Comparison of ENCODE assay signal across 1 fruit fly cellular context in genomic region chr3R:6426173-6426899, dm6.
TF ChIP-seq lines count a peak whose summit lies in the region.

No protein-coding gene starts in this region.

TF ChIP-seq in whole organism, embryonic, 481 proteins besides CTCF, POLR2A, EP300 and RAD21 (continued from another document and continues in another):
- TF ChIP-seq da (GFP tag; optimal IDR thresholded peaks at IDR 0.05; lab: Kevin White, UChicago) (no peak), CG7786 (GFP tag; optimal IDR thresholded peaks at IDR 0.05; lab: Kevin White, UChicago) (no peak), Rx (GFP tag; IDR thresholded peaks at IDR 0.05; lab: Robert Waterston, UW) (no peak), Antp (GFP tag; optimal IDR thresholded peaks at IDR 0.05; lab: Kevin White, UChicago) (no peak), CG13894 (tag; optimal IDR thresholded peaks at IDR 0.05; lab: Kevin White, UChicago) (peak; percentile 30), Awh (GFP tag; IDR thresholded peaks at IDR 0.05; lab: Robert Waterston, UW) (no peak; the same call in 1 of the 2 replicates), CG10267 (tag; optimal IDR thresholded peaks at IDR 0.05; lab: Kevin White, UChicago) (no peak), gce (GFP tag; IDR thresholded peaks at IDR 0.05; lab: Robert Waterston, UW) (no peak), pb (GFP tag; optimal IDR thresholded peaks at IDR 0.05; lab: Kevin White, UChicago) (no peak), CG2202 (tag; optimal IDR thresholded peaks at IDR 0.05; lab: Kevin White, UChicago) (no peak), B-H2 (GFP tag; optimal IDR thresholded peaks at IDR 0.05; lab: Kevin White, UChicago) (no peak), tup (GFP tag; optimal IDR thresholded peaks at IDR 0.05; lab: Kevin White, UChicago) (no peak), CG7928 (GFP tag; optimal IDR thresholded peaks at IDR 0.05; lab: Kevin White, UChicago) (no peak), CG12104 (GFP tag; optimal IDR thresholded peaks at IDR 0.05; lab: Kevin White, UChicago) (no peak), crol (GFP tag; IDR thresholded peaks at IDR 0.05; lab: Robert Waterston, UW) (peak; percentile 93), sna (GFP tag; IDR thresholded peaks at IDR 0.05; lab: Robert Waterston, UW; ENCODE audit: partially characterized antibody) (no peak), Hand (GFP tag; optimal IDR thresholded peaks at IDR 0.05; lab: Kevin White, UChicago) (no peak), ab (GFP tag; optimal IDR thresholded peaks at IDR 0.05; lab: Kevin White, UChicago) (peak; percentile 25), Ets65A (GFP tag; lab: Kevin White, UChicago) (no peak), Bdp1 (GFP tag; optimal IDR thresholded peaks at IDR 0.05; lab: Kevin White, UChicago) (no peak), Trl (optimal IDR thresholded peaks at IDR 0.05; lab: Kevin White, UChicago) (no peak), Trl (GFP tag; optimal IDR thresholded peaks at IDR 0.05; lab: Kevin White, UChicago) (no peak), Sin3A (optimal IDR thresholded peaks at IDR 0.05; lab: Kevin White, UChicago) (no peak), C15 (GFP tag; IDR thresholded peaks at IDR 0.05; lab: Robert Waterston, UW) (no peak), CG3065 (GFP tag; optimal IDR thresholded peaks at IDR 0.05; lab: Kevin White, UChicago) (no peak), CG9727 (GFP tag; optimal IDR thresholded peaks at IDR 0.05; lab: Kevin White, UChicago) (no peak), CG4820 (GFP tag; optimal IDR thresholded peaks at IDR 0.05; lab: Kevin White, UChicago) (no peak), CG4617 (GFP tag; optimal IDR thresholded peaks at IDR 0.05; lab: Kevin White, UChicago; ENCODE audit: borderline replicate concordance) (no peak), pan (optimal IDR thresholded peaks at IDR 0.05; lab: Kevin White, UChicago) (no peak), pan (GFP tag; optimal IDR thresholded peaks at IDR 0.05 in 1 of 2, IDR thresholded peaks at IDR 0.05 in 1 of 2) (peak in 1 of 2 experiments; percentile 50), dimm (GFP tag; IDR thresholded peaks at IDR 0.05; lab: Robert Waterston, UW) (no peak), Lhr (GFP tag; optimal IDR thresholded peaks at IDR 0.05; lab: Kevin White, UChicago) (no peak), amos (GFP tag; IDR thresholded peaks at IDR 0.05; lab: Robert Waterston, UW; ENCODE audit: partially characterized antibody) (peak; percentile 12; the same call in 1 of the 2 replicates), CG17328 (GFP tag; IDR thresholded peaks at IDR 0.05; lab: Robert Waterston, UW) (no peak), ro (GFP tag; IDR thresholded peaks at IDR 0.05; lab: Robert Waterston, UW) (no peak), CoRest (tag; optimal IDR thresholded peaks at IDR 0.05; lab: Kevin White, UChicago) (no peak), Hr78 (GFP tag; optimal IDR thresholded peaks at IDR 0.05; lab: Kevin White, UChicago) (no peak), CG1529 (GFP tag; optimal IDR thresholded peaks at IDR 0.05; lab: Kevin White, UChicago) (no peak), inv (GFP tag; IDR thresholded peaks at IDR 0.05; lab: Robert Waterston, UW; ENCODE audit: partially characterized antibody) (no peak), CG43689 (GFP tag; IDR thresholded peaks at IDR 0.05; lab: Robert Waterston, UW) (no peak), cwo (GFP tag; optimal IDR thresholded peaks at IDR 0.05; lab: Kevin White, UChicago) (peak; percentile 28), CG18764 (GFP tag; optimal IDR thresholded peaks at IDR 0.05; lab: Kevin White, UChicago) (no peak), CG12071 (GFP tag; optimal IDR thresholded peaks at IDR 0.05; lab: Kevin White, UChicago) (no peak), sima (GFP tag; optimal IDR thresholded peaks at IDR 0.05; lab: Kevin White, UChicago) (no peak), crc (GFP tag; optimal IDR thresholded peaks at IDR 0.05; lab: Kevin White, UChicago) (no peak), fru (optimal IDR thresholded peaks at IDR 0.05; lab: Kevin White, UChicago) (no peak), CG11695 (GFP tag; IDR thresholded peaks at IDR 0.05; lab: Robert Waterston, UW) (no peak), wor (GFP tag; IDR thresholded peaks at IDR 0.05; lab: Robert Waterston, UW) (no peak), CG9797 (GFP tag; optimal IDR thresholded peaks at IDR 0.05; lab: Kevin White, UChicago) (no peak), CG6654 (GFP tag; optimal IDR thresholded peaks at IDR 0.05; lab: Kevin White, UChicago) (no peak), az2 (GFP tag; optimal IDR thresholded peaks at IDR 0.05; lab: Kevin White, UChicago) (no peak), Hsf (GFP tag; optimal IDR thresholded peaks at IDR 0.05; lab: Kevin White, UChicago) (no peak), en (GFP tag; optimal IDR thresholded peaks at IDR 0.05; lab: Kevin White, UChicago) (no peak), CG10959 (GFP tag; IDR thresholded peaks at IDR 0.05; lab: Robert Waterston, UW) (no peak), sim (GFP tag; IDR thresholded peaks at IDR 0.05; lab: Robert Waterston, UW) (no peak), Doc3 (GFP tag; IDR thresholded peaks at IDR 0.05; lab: Robert Waterston, UW; ENCODE audit: partially characterized antibody) (no peak), dmrt99B (tag; optimal IDR thresholded peaks at IDR 0.05; lab: Kevin White, UChicago) (no peak), zen (tag; optimal IDR thresholded peaks at IDR 0.05; lab: Kevin White, UChicago) (no peak), scrt (GFP tag; optimal IDR thresholded peaks at IDR 0.05; lab: Kevin White, UChicago) (no peak), D19A (tag; optimal IDR thresholded peaks at IDR 0.05; lab: Kevin White, UChicago) (no peak), CG17829 (tag; optimal IDR thresholded peaks at IDR 0.05; lab: Kevin White, UChicago) (no peak), Camta (GFP tag; optimal IDR thresholded peaks at IDR 0.05; lab: Kevin White, UChicago) (no peak), hbn (GFP tag; IDR thresholded peaks at IDR 0.05; lab: Robert Waterston, UW; ENCODE audit: partially characterized antibody) (no peak), mld (GFP tag; IDR thresholded peaks at IDR 0.05; lab: Robert Waterston, UW; ENCODE audit: partially characterized antibody) (0 out of 3 replicates have a peak, but pooled peaks have one; percentile 45), CG3407 (GFP tag; optimal IDR thresholded peaks at IDR 0.05; lab: Kevin White, UChicago) (peak; percentile 100), Dfd (GFP tag; optimal IDR thresholded peaks at IDR 0.05; lab: Kevin White, UChicago) (no peak), br (optimal IDR thresholded peaks at IDR 0.05; lab: Kevin White, UChicago) (no peak), Aef1 (GFP tag; IDR thresholded peaks at IDR 0.05; lab: Robert Waterston, UW) (no peak), ap (GFP tag; IDR thresholded peaks at IDR 0.05; lab: Robert Waterston, UW) (no peak), ATbp (GFP tag; optimal IDR thresholded peaks at IDR 0.05; lab: Kevin White, UChicago) (no peak), CG31365 (tag; optimal IDR thresholded peaks at IDR 0.05; lab: Kevin White, UChicago) (no peak), CG9932 (GFP tag; IDR thresholded peaks at IDR 0.05; lab: Robert Waterston, UW) (no peak), so (GFP tag; IDR thresholded peaks at IDR 0.05; lab: Robert Waterston, UW) (peak; percentile 19; the same call in 1 of the 3 replicates), Ssrp (tag; optimal IDR thresholded peaks at IDR 0.05; lab: Kevin White, UChicago) (no peak), zfh2 (GFP tag; optimal IDR thresholded peaks at IDR 0.05; lab: Kevin White, UChicago) (no peak), nerfin-2 (GFP tag; IDR thresholded peaks at IDR 0.05; lab: Robert Waterston, UW; ENCODE audit: partially characterized antibody) (no peak), NFAT (GFP tag; IDR thresholded peaks at IDR 0.05; lab: Robert Waterston, UW) (no peak), CG4730 (GFP tag; IDR thresholded peaks at IDR 0.05; lab: Robert Waterston, UW) (no peak), shn (GFP tag; optimal IDR thresholded peaks at IDR 0.05; lab: Kevin White, UChicago) (no peak), jumu (GFP tag; optimal IDR thresholded peaks at IDR 0.05; lab: Kevin White, UChicago) (no peak), ci (GFP tag; IDR thresholded peaks at IDR 0.05; lab: Robert Waterston, UW) (peak; percentile 27; the same call in 1 of the 3 replicates), Mrtf (GFP tag; IDR thresholded peaks at IDR 0.05; lab: Robert Waterston, UW) (no peak), CG2199 (GFP tag; IDR thresholded peaks at IDR 0.05; lab: Robert Waterston, UW) (peak; percentile 88; the same call in 2 of the 3 replicates), danr (GFP tag; IDR thresholded peaks at IDR 0.05; lab: Robert Waterston, UW) (no peak), CG10543 (GFP tag; optimal IDR thresholded peaks at IDR 0.05; lab: Kevin White, UChicago) (peak; percentile 49), aop (GFP tag; IDR thresholded peaks at IDR 0.05; lab: Robert Waterston, UW) (0 out of 2 replicates have a peak, but pooled peaks have one; percentile 18), CG8359 (GFP tag; optimal IDR thresholded peaks at IDR 0.05; lab: Kevin White, UChicago; ENCODE audit: borderline replicate concordance) (no peak), CG8089 (GFP tag; optimal IDR thresholded peaks at IDR 0.05; lab: Kevin White, UChicago) (no peak), CG14441 (GFP tag; IDR thresholded peaks at IDR 0.05; lab: Robert Waterston, UW) (0 out of 2 replicates have a peak, but pooled peaks have one; percentile 29), abd-A (tag; optimal IDR thresholded peaks at IDR 0.05; lab: Kevin White, UChicago) (peak; percentile 66), Dll (GFP tag; IDR thresholded peaks at IDR 0.05; lab: Robert Waterston, UW; ENCODE audit: partially characterized antibody) (no peak; the same call in 3 of the 4 replicates), slp2 (GFP tag; optimal IDR thresholded peaks at IDR 0.05; lab: Kevin White, UChicago) (no peak), Rfx (GFP tag; IDR thresholded peaks at IDR 0.05; lab: Robert Waterston, UW) (peak; percentile 33), esg (GFP tag; conservative IDR thresholded peaks at IDR 0.05; lab: Robert Waterston, UW) (no peak), psq (GFP tag; optimal IDR thresholded peaks at IDR 0.05; lab: Kevin White, UChicago) (no peak), CG1792 (GFP tag; optimal IDR thresholded peaks at IDR 0.05; lab: Kevin White, UChicago) (no peak), ftz-f1 (GFP tag; optimal IDR thresholded peaks at IDR 0.05; lab: Kevin White, UChicago) (peak; percentile 60), CG1647 (GFP tag; optimal IDR thresholded peaks at IDR 0.05; lab: Kevin White, UChicago) (no peak), CG5245 (GFP tag; optimal IDR thresholded peaks at IDR 0.05; lab: Kevin White, UChicago) (no peak), cato (GFP tag; optimal IDR thresholded peaks at IDR 0.05; lab: Kevin White, UChicago; ENCODE audit: borderline replicate concordance) (no peak), Asciz (GFP tag; optimal IDR thresholded peaks at IDR 0.05; lab: Kevin White, UChicago) (no peak), trem (tag; optimal IDR thresholded peaks at IDR 0.05; lab: Kevin White, UChicago) (no peak), CG7372 (GFP tag; IDR thresholded peaks at IDR 0.05; lab: Robert Waterston, UW) (no peak), chinmo (GFP tag; IDR thresholded peaks at IDR 0.05; lab: Robert Waterston, UW; ENCODE audit: partially characterized antibody) (peak; percentile 80; the same call in 1 of the 4 replicates), CG14860 (GFP tag; IDR thresholded peaks at IDR 0.05; lab: Robert Waterston, UW; ENCODE audit: partially characterized antibody) (no peak), nom (GFP tag; optimal IDR thresholded peaks at IDR 0.05; lab: Kevin White, UChicago) (no peak), CG9817 (tag; optimal IDR thresholded peaks at IDR 0.05; lab: Kevin White, UChicago) (no peak), Six4 (GFP tag; optimal IDR thresholded peaks at IDR 0.05; lab: Kevin White, UChicago) (no peak), bbx (GFP tag; IDR thresholded peaks at IDR 0.05; lab: Robert Waterston, UW; ENCODE audit: partially characterized antibody) (no peak), Atf3 (GFP tag; optimal IDR thresholded peaks at IDR 0.05; lab: Kevin White, UChicago) (no peak), vfl (GFP tag; optimal IDR thresholded peaks at IDR 0.05; lab: Kevin White, UChicago) (no peak), toy (GFP tag; IDR thresholded peaks at IDR 0.05; lab: Robert Waterston, UW) (no peak), stc (GFP tag; IDR thresholded peaks at IDR 0.05; lab: Robert Waterston, UW) (no peak), Tbp (GFP tag; optimal IDR thresholded peaks at IDR 0.05; lab: Kevin White, UChicago) (no peak), CG8765 (GFP tag; IDR thresholded peaks at IDR 0.05; lab: Robert Waterston, UW) (no peak), Pdp1 (GFP tag; optimal IDR thresholded peaks at IDR 0.05; lab: Kevin White, UChicago) (peak in 1 of 2 experiments; percentile 8), CG6272 (GFP tag; IDR thresholded peaks at IDR 0.05; lab: Robert Waterston, UW) (no peak), Chrac-16 (GFP tag; optimal IDR thresholded peaks at IDR 0.05; lab: Kevin White, UChicago) (no peak), NC2β (GFP tag; optimal IDR thresholded peaks at IDR 0.05; lab: Kevin White, UChicago) (no peak), CG30020 (tag; optimal IDR thresholded peaks at IDR 0.05; lab: Kevin White, UChicago) (no peak), CG8924 (tag; optimal IDR thresholded peaks at IDR 0.05; lab: Kevin White, UChicago) (no peak), Dref (GFP tag; IDR thresholded peaks at IDR 0.05; lab: Robert Waterston, UW) (no peak), CG33213 (GFP tag; optimal IDR thresholded peaks at IDR 0.05; lab: Kevin White, UChicago) (no peak), pum (GFP tag; optimal IDR thresholded peaks at IDR 0.05; lab: Kevin White, UChicago) (no peak), CG14965 (GFP tag; optimal IDR thresholded peaks at IDR 0.05; lab: Kevin White, UChicago; ENCODE audit: borderline replicate concordance) (no peak), twi (tag; optimal IDR thresholded peaks at IDR 0.05; lab: Kevin White, UChicago) (no peak), Max (GFP tag; optimal IDR thresholded peaks at IDR 0.05; lab: Kevin White, UChicago) (no peak), pzg (GFP tag; optimal IDR thresholded peaks at IDR 0.05; lab: Kevin White, UChicago) (no peak), CG2116 (GFP tag; optimal IDR thresholded peaks at IDR 0.05; lab: Kevin White, UChicago) (no peak), Fer2 (tag; optimal IDR thresholded peaks at IDR 0.05; lab: Kevin White, UChicago) (no peak), dan (GFP tag; IDR thresholded peaks at IDR 0.05; lab: Robert Waterston, UW) (no peak), kni (GFP tag; optimal IDR thresholded peaks at IDR 0.05; lab: Kevin White, UChicago) (peak; percentile 80), CG10366 (GFP tag; IDR thresholded peaks at IDR 0.05; lab: Robert Waterston, UW) (no peak), prd (optimal IDR thresholded peaks at IDR 0.05; lab: Kevin White, UChicago) (no peak), prd (GFP tag; IDR thresholded peaks at IDR 0.05; lab: Robert Waterston, UW) (no peak), Ets97D (GFP tag; optimal IDR thresholded peaks at IDR 0.05; lab: Kevin White, UChicago) (no peak)
